Worm (Caenorhabditis elegans) whole organism, L1 larva: ENCODE results near the gene glb-29.

Experiments used
- ces-1 ChIP-seq: fragments of 150-350 bp; optimal IDR thresholded peaks from 2 replicates; lab custom pipeline; 2014; ENCODE audit warnings: missing biosample characterization, missing genetic modification reagents, missing genetic modification characterization
- elt-3 ChIP-seq, 6 experiments: fragments of 150-350 bp in 1 of 6; sonication (generic microtip); optimal IDR thresholded peaks; 2 replicates each; lab custom pipeline; 2017 to 2018; ENCODE audit warnings: missing biosample characterization in 6 of 6, missing genetic modification characterization in 6 of 6, inconsistent platforms in 1 of 6
- skn-1 ChIP-seq: fragments of 150-350 bp; optimal IDR thresholded peaks from 2 replicates; lab custom pipeline; 2014; ENCODE audit warnings: missing biosample characterization, missing genetic modification characterization
- ztf-11 ChIP-seq, 2 experiments: sonication (generic microtip); optimal IDR thresholded peaks; 2 replicates each; lab custom pipeline; 2016 to 2017; ENCODE audit warnings: missing genetic modification characterization in 2 of 2, missing biosample characterization in 1 of 2, missing compliant biosample characterization in 1 of 2

- TF ChIP-seq ztf-11 (tag; optimal IDR thresholded peaks at IDR 0.05; lab: Kevin White, UChicago) (no peak), skn-1 (tag; lab: Kevin White, UChicago) (no peak), elt-3 (tag; optimal IDR thresholded peaks at IDR 0.05; lab: Kevin White, UChicago) (no peak), ces-1 (no peak)
These were observed 30.4 kb upstream of the glb-29 start for ce11 chrII:11978478-11978877.
